Fruit fly (Drosophila melanogaster): ENCODE results near the gene CG6923.

Gene CG6923

dm6 chr3R:11735337-11735736 is 14.5 kb downstream of the CG6923 start, which contains the start of gene CG14721:
Gene CG14721 (plus strand): TSS chr3R:11735447.
- TF ChIP-seq CG31627 (GFP tag; optimal IDR thresholded peaks at IDR 0.05), result peak; percentile 41
- no peak for TF ChIP-seq Hr38 (GFP tag; optimal IDR thresholded peaks at IDR 0.05)
- peak; percentile 33 for TF ChIP-seq CG3032 (tag; optimal IDR thresholded peaks at IDR 0.05)

DNA sequence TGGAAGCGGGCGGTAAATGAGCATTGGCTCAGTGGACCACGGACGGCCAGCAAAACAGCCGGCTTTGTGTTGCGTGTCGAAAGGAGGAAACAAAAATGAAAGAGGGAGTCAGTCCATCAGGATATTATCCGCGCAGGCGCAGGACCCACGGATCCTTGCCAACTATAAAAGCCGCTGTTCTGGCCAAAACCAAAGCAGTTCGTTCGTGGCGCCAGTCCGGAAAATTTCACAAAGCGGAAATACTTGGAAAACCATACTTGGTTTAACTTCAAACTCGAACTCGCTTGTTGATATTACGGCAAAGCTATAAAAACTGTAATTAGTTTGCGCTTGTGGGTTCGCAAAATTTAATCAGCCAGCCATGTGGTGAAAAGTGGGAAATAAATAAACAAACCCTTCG is 28.2 kb downstream of the CG6923 start, which contains the start of gene CG12594:
Gene CG12594, plus strand, starts transcription at position 142 of the 400 bp plus-strand sequence.
- no peak for TF ChIP-seq CG11902 (GFP tag; optimal IDR thresholded peaks at IDR 0.05)
- TF ChIP-seq Met (GFP tag; optimal IDR thresholded peaks at IDR 0.05), result no peak
- TF ChIP-seq Eip75B (GFP tag; optimal IDR thresholded peaks at IDR 0.05), result no peak
- TF ChIP-seq CG1621 (tag; optimal IDR thresholded peaks at IDR 0.05), result no peak
- TF ChIP-seq Sox15 (GFP tag; optimal IDR thresholded peaks at IDR 0.05), result no peak
- TF ChIP-seq CG6163 (GFP tag; IDR thresholded peaks at IDR 0.05), result no peak
- TF ChIP-seq svp (GFP tag), result no peak
- no peak for TF ChIP-seq CG8632 (GFP tag; optimal IDR thresholded peaks at IDR 0.05)
- TF ChIP-seq spab (GFP tag; optimal IDR thresholded peaks at IDR 0.05), result no peak
- TF ChIP-seq Hr4 (GFP tag; optimal IDR thresholded peaks at IDR 0.05), result no peak
- no peak for TF ChIP-seq Blimp-1 (GFP tag; optimal IDR thresholded peaks at IDR 0.05)
- TF ChIP-seq CG6854 (GFP tag; optimal IDR thresholded peaks at IDR 0.05), result no peak
- TF ChIP-seq Eip93F (GFP tag; optimal IDR thresholded peaks at IDR 0.05), result no peak
- no peak for TF ChIP-seq achi (GFP tag; optimal IDR thresholded peaks at IDR 0.05)
- no peak for TF ChIP-seq CG7368 (GFP tag; optimal IDR thresholded peaks at IDR 0.05)
- TF ChIP-seq CG6276 (GFP tag; optimal IDR thresholded peaks at IDR 0.05), result no peak
- TF ChIP-seq CG6808 (GFP tag; optimal IDR thresholded peaks at IDR 0.05), result no peak
- no peak for TF ChIP-seq Ets96B (tag; optimal IDR thresholded peaks at IDR 0.05)
- no peak for TF ChIP-seq Hr39 (GFP tag; optimal IDR thresholded peaks at IDR 0.05)

DNA sequence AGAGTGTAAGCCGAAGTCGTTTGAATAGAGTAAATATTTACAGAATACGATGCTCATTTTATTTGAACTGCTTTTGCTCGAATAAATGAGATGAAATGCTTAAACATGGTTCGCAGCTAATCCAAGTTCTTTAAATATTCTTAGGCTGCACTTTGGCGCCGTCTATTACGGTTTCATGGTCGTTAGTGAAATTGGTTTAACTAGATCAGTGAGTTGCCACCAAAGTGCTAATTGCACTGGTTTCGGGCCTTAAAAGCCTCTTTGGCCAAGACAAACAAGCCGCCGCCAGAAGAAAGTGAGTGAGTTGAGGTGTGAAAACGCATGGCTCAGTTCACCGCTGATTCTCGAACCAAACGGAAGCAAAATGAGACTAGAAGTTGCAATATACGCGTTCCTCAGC is 38.5 kb downstream of the CG6923 start, which contains the start of gene CG14720:
Gene CG14720, plus strand, starts transcription at position 301 of the 400 bp plus-strand sequence.
- TF ChIP-seq Ets96B (tag; optimal IDR thresholded peaks at IDR 0.05) (no peak), svp (GFP tag) (peak; percentile 43)

- TF ChIP-seq CG4318 (GFP tag; optimal IDR thresholded peaks at IDR 0.05), result no peak
- TF ChIP-seq CG9139 (GFP tag; optimal IDR thresholded peaks at IDR 0.05), result no peak
- no peak for TF ChIP-seq pdm3 (GFP tag; optimal IDR thresholded peaks at IDR 0.05)
- TF ChIP-seq achi (GFP tag; optimal IDR thresholded peaks at IDR 0.05), result no peak
- no peak for TF ChIP-seq fkh (GFP tag; optimal IDR thresholded peaks at IDR 0.05)
- no peak for TF ChIP-seq Eip75B (GFP tag; optimal IDR thresholded peaks at IDR 0.05)
- TF ChIP-seq CG3919 (GFP tag; optimal IDR thresholded peaks at IDR 0.05), result no peak
- no peak for TF ChIP-seq CG32006 (GFP tag; optimal IDR thresholded peaks at IDR 0.05)
- TF ChIP-seq svp (GFP tag), result no peak
- no peak for TF ChIP-seq CG10669 (GFP tag; optimal IDR thresholded peaks at IDR 0.05)
- TF ChIP-seq net (GFP tag; optimal IDR thresholded peaks at IDR 0.05), result no peak
- no peak for TF ChIP-seq Hr39 (GFP tag; optimal IDR thresholded peaks at IDR 0.05)
- TF ChIP-seq CG31627 (GFP tag; optimal IDR thresholded peaks at IDR 0.05), result no peak
- TF ChIP-seq dac (GFP tag; optimal IDR thresholded peaks at IDR 0.05), result no peak
- TF ChIP-seq Sox15 (GFP tag; optimal IDR thresholded peaks at IDR 0.05), result no peak
- TF ChIP-seq CG3032 (tag; optimal IDR thresholded peaks at IDR 0.05), result no peak
- no peak for TF ChIP-seq Eip93F (GFP tag; optimal IDR thresholded peaks at IDR 0.05)
- no peak for TF ChIP-seq spab (GFP tag; optimal IDR thresholded peaks at IDR 0.05)
Observed at dm6 chr3R:11703730-11704129, 46.1 kb downstream of the CG6923 start, which contains the start of gene I-t. Gene I-t (plus strand): TSS chr3R:11704030.

dm6 chr3R:11700314-11700713 is 49.5 kb downstream of the CG6923 start, which contains the start of gene CG14718:
Gene CG14718 (plus strand): TSS chr3R:11700614.
- TF ChIP-seq CG16779 (tag; optimal IDR thresholded peaks at IDR 0.05) (no peak), achi (GFP tag; optimal IDR thresholded peaks at IDR 0.05) (no peak), Eip93F (GFP tag; optimal IDR thresholded peaks at IDR 0.05) (no peak), esn (GFP tag; optimal IDR thresholded peaks at IDR 0.05) (no peak), Sox102F (GFP tag; optimal IDR thresholded peaks at IDR 0.05) (no peak), CG1621 (tag; optimal IDR thresholded peaks at IDR 0.05) (no peak), CG10631 (GFP tag; optimal IDR thresholded peaks at IDR 0.05) (no peak), dac (GFP tag; optimal IDR thresholded peaks at IDR 0.05) (no peak), Smox (GFP tag; optimal IDR thresholded peaks at IDR 0.05) (no peak), dsx (GFP tag; optimal IDR thresholded peaks at IDR 0.05; ENCODE audit: poor library complexity, severe bottlenecking) (no peak), CG6276 (GFP tag; optimal IDR thresholded peaks at IDR 0.05) (no peak), Ets96B (tag; optimal IDR thresholded peaks at IDR 0.05) (no peak), ss (GFP tag; optimal IDR thresholded peaks at IDR 0.05) (no peak), CG6854 (GFP tag; optimal IDR thresholded peaks at IDR 0.05) (no peak), svp (GFP tag) (no peak), Eip75B (GFP tag; optimal IDR thresholded peaks at IDR 0.05) (no peak)
